Worm (Caenorhabditis elegans): Measurements from ENCODE around the gene C47E8.1.

The C47E8.1 gene

DNA sequence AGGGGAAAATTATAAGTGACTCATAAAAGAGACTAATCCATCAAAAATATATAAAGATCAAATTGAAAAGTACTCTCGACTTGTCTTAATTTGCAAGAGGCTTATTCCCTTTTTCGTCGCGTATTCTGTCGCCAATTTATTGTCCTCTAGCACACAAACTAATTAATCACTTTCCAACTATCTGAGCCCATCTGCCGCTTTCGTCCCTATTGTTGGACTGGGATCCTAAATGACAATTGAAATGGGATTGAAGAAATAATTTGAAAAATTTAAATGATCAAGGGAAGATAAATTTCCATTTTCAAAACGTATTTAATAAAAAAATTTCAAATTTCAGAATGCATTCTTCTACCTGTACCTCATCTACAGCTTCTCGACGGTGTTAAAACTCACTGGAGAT, 15.2 kb upstream of the C47E8.1 start:
- TF ChIP-seq nhr-25 (tag; optimal IDR thresholded peaks at IDR 0.05) (no peak), blmp-1 (tag; optimal IDR thresholded peaks at IDR 0.05; ENCODE audit: insufficient read depth) (no peak), aly-2 (tag; optimal IDR thresholded peaks at IDR 0.05) (no peak), nhr-129 (tag; optimal IDR thresholded peaks at IDR 0.05) (no peak), mdl-1 (tag; optimal IDR thresholded peaks at IDR 0.05) (no peak), F13H6.1 (tag; optimal IDR thresholded peaks at IDR 0.05) (no peak), ceh-16 (tag; optimal IDR thresholded peaks at IDR 0.05) (no peak), sem-4 (tag; optimal IDR thresholded peaks at IDR 0.05) (no peak), ztf-4 (tag; optimal IDR thresholded peaks at IDR 0.05) (no peak), sma-3 (GFP tag; optimal IDR thresholded peaks at IDR 0.05) (no peak), fos-1 (tag; optimal IDR thresholded peaks at IDR 0.05) (no peak), R02D3.7 (tag; optimal IDR thresholded peaks at IDR 0.05) (no peak), lin-39 (tag; optimal IDR thresholded peaks at IDR 0.05) (no peak)

DNA sequence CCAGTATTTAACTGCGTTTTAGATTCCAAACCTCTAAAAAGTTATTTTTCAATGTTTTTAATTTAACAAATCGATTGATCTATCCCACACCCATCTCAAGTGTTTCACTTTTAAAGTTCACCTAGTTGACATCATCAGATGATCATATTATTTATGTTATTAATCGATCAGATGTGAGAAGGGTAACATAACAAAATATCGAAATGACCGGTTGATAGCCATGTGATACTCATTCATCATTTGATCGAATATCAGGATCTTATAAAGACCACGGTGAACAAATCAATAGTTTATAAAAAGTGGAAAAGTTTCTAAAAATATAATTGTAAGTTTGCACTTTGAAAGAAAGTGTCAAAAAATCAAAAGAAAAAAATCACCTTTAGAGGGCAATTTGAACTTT, 10.1 kb upstream of the C47E8.1 start:
- TF ChIP-seq blmp-1 (tag; optimal IDR thresholded peaks at IDR 0.05; ENCODE audit: insufficient read depth) (peak; percentile 29), nhr-25 (tag; optimal IDR thresholded peaks at IDR 0.05) (peak; percentile 47), peb-1 (tag; optimal IDR thresholded peaks at IDR 0.05) (no peak)

DNA sequence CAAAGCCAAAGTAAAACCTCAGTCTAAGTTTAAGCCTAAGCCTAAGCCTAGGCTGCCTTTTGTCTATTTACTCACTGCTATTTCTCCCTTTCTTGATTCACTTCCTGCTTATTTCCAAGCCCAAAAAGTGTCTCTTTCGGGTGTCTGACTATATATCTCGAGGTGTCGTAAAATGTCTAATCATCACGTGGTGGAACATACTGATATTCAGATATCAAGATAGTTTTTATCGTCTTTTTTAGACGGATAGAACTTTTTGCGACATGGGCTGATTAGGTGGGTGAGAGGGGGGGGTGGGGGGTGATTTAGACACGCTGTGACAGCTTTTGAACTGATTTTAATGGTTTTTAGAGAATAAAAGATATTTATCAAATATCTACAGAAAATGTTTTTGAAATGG, 8.9 kb upstream of the C47E8.1 start:
- TF ChIP-seq Y55F3AM.14 (GFP tag; optimal IDR thresholded peaks at IDR 0.05) (no peak), elt-1 (tag; optimal IDR thresholded peaks at IDR 0.05) (no peak), lsy-2 (tag; optimal IDR thresholded peaks at IDR 0.05) (no peak), nhr-25 (tag; optimal IDR thresholded peaks at IDR 0.05) (peak; percentile 11), skn-1 (tag; optimal IDR thresholded peaks at IDR 0.05) (no peak), lin-13 (GFP tag; optimal IDR thresholded peaks at IDR 0.05) (no peak), sma-3 (GFP tag; optimal IDR thresholded peaks at IDR 0.05) (no peak), gmeb-1 (tag; optimal IDR thresholded peaks at IDR 0.05) (peak; percentile 35), R02D3.7 (tag; optimal IDR thresholded peaks at IDR 0.05) (no peak), ZK546.5 (tag; optimal IDR thresholded peaks at IDR 0.05) (no peak), blmp-1 (tag; optimal IDR thresholded peaks at IDR 0.05; ENCODE audit: insufficient read depth) (no peak), fos-1 (tag; optimal IDR thresholded peaks at IDR 0.05) (no peak), nhr-23 (tag; optimal IDR thresholded peaks at IDR 0.05) (no peak), sma-9 (GFP tag; optimal IDR thresholded peaks at IDR 0.05) (peak; percentile 20), sma-9 (tag; optimal IDR thresholded peaks at IDR 0.05) (no peak), mab-5 (tag; optimal IDR thresholded peaks at IDR 0.05) (no peak), nhr-129 (tag; optimal IDR thresholded peaks at IDR 0.05) (no peak), peb-1 (tag; optimal IDR thresholded peaks at IDR 0.05) (no peak)

DNA sequence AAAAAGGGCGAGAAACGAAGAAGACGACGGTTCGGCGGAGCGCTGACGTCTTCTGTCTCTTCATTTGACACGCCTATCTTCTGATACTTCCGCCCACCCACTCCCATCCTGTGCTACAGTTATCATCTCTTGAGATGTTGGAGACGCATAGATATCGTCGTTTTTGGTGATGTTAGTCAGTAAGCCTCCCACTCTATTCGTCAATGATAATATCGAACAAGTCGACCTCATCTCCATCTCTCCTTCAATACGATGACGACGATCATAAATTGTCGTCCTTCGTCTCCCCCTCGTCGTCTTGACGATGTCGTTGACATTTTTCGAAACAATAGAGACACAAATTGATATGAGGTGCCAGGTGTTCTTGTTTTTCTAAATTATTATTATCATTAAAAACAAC, 7.7 kb upstream of the C47E8.1 start, which contains the start of gene slc-25A29:
TSS of gene slc-25A29 (minus strand) at position 45 of the 400 bp plus-strand sequence.
- peak; percentile 8 for TF ChIP-seq nhr-21 (tag; optimal IDR thresholded peaks at IDR 0.05)
- TF ChIP-seq sma-9 (GFP tag; optimal IDR thresholded peaks at IDR 0.05) = peak; percentile 32
- no peak for TF ChIP-seq sma-9 (tag; optimal IDR thresholded peaks at IDR 0.05)
- TF ChIP-seq ztf-4 (tag; optimal IDR thresholded peaks at IDR 0.05) = no peak
- no peak for TF ChIP-seq nhr-6 (tag; optimal IDR thresholded peaks at IDR 0.05)
- peak; percentile 4 for TF ChIP-seq fos-1 (tag; optimal IDR thresholded peaks at IDR 0.05)
- TF ChIP-seq crh-2 (tag; optimal IDR thresholded peaks at IDR 0.05) = no peak
- TF ChIP-seq ztf-11 (tag; optimal IDR thresholded peaks at IDR 0.05) = no peak
- no peak for TF ChIP-seq nhr-237 (tag; optimal IDR thresholded peaks at IDR 0.05)
- TF ChIP-seq unc-55 (GFP tag; optimal IDR thresholded peaks at IDR 0.05) = no peak
- no peak for TF ChIP-seq snpc-4 (tag; optimal IDR thresholded peaks at IDR 0.05)
- no peak for TF ChIP-seq alr-1 (tag; optimal IDR thresholded peaks at IDR 0.05)
- TF ChIP-seq elt-3 (tag; optimal IDR thresholded peaks at IDR 0.05) = no peak

DNA sequence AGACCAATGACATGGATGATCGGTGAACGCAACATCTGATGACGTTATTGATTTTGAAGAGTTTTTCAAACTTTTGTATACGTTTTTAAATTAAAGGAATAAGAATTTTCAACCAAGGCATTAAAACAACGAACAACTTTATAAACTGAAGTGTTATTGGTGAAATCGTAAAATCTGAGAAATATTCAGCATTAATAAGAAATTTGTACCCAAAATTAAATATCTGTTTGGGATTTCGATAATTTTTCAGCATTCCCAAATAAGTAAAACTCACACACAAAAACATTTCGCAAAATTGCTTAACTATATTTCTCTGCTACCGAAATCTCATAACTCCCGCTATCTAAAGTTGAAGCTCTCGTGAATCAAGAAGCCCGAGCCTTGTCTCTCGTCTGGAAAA, 6.2 kb upstream of the C47E8.1 start:
- TF ChIP-seq sem-4 (tag; optimal IDR thresholded peaks at IDR 0.05) (no peak), crh-2 (tag; optimal IDR thresholded peaks at IDR 0.05) (no peak), nhr-23 (tag; optimal IDR thresholded peaks at IDR 0.05) (no peak), lin-13 (GFP tag; optimal IDR thresholded peaks at IDR 0.05) (no peak)
